Fruit fly (Drosophila melanogaster) S2 (cell line): ENCODE results near the gene CG33639.

Experiments
- CG8478 ChIP-seq: fragments of >200 bp; optimal IDR thresholded peaks from 2 replicates; lab custom pipeline; 2018
- CTCF ChIP-seq, 2 experiments: fragments of >200 bp; optimal IDR thresholded peaks; 2 replicates each; lab custom pipeline; 2018

dm6 chrX:18253773-18254172 lies 27.9 kb upstream of the CG33639 start:
- TF ChIP-seq CG8478 (lab: Kevin White, UChicago) (no peak), CTCF (optimal IDR thresholded peaks at IDR 0.05; lab: Kevin White, UChicago) (no peak)
